Worm (Caenorhabditis elegans) whole organism, L1 larva: ENCODE measurements around the gene trx-2.

Source experiments
- C04F5.9 ChIP-seq: sonication (generic microtip); optimal IDR thresholded peaks from 2 replicates; lab custom pipeline; 2016; ENCODE audit warnings: missing genetic modification characterization, missing compliant biosample characterization
- C16A3.4 ChIP-seq: fragments of 150-350 bp; optimal IDR thresholded peaks from 2 replicates; lab custom pipeline; 2014; ENCODE audit warnings: missing biosample characterization, missing genetic modification characterization
- C34B4.2 ChIP-seq: sonication (generic microtip); optimal IDR thresholded peaks from 2 replicates; lab custom pipeline; 2017; ENCODE audit warnings: mild to moderate bottlenecking, missing genetic modification characterization, missing compliant biosample characterization
- alr-1 ChIP-seq: fragments of 200-800 bp; sonication (Bioruptor generic); optimal IDR thresholded peaks from 2 replicates; lab custom pipeline; 2018; ENCODE audit warnings: borderline replicate concordance, mild to moderate bottlenecking, missing genetic modification characterization, missing compliant biosample characterization
- aly-2 ChIP-seq: fragments of 150-350 bp; optimal IDR thresholded peaks from 2 replicates; lab custom pipeline; 2014; ENCODE audit warnings: missing biosample characterization, missing genetic modification characterization
- ama-1 ChIP-seq: fragments of 150-350 bp; optimal IDR thresholded peaks from 2 replicates; lab custom pipeline; 2014
- ceh-8 ChIP-seq: fragments of 200-800 bp; sonication (Bioruptor generic); optimal IDR thresholded peaks from 2 replicates; lab custom pipeline; 2018; ENCODE audit warnings: mild to moderate bottlenecking, missing genetic modification characterization, moderate library complexity, missing compliant biosample characterization
- ceh-82 ChIP-seq, 3 experiments: fragments of 150-350 bp in 1 of 3; sonication (generic microtip) in 2 of 3; optimal IDR thresholded peaks; 2 replicates each; lab custom pipeline; 2014 to 2017; ENCODE audit warnings: missing biosample characterization in 3 of 3, missing genetic modification characterization in 3 of 3
- ceh-88 ChIP-seq: fragments of 200-800 bp; sonication (Bioruptor generic); IDR thresholded peaks from 2 replicates; pipeline ENCODE4 v1.3.6; 2022; ENCODE audit warnings: missing genetic modification characterization, missing compliant biosample characterization
- dpl-1 ChIP-seq, 3 experiments: fragments of 150-350 bp in 2 of 3; sonication (generic microtip) in 1 of 3; optimal IDR thresholded peaks; 2 replicates each; lab custom pipeline; 2014 to 2017; ENCODE audit warnings: missing biosample characterization in 3 of 3, missing genetic modification characterization in 3 of 3, missing genetic modification reagents in 3 of 3
- dsc-1 ChIP-seq: sonication (generic microtip); optimal IDR thresholded peaks from 2 replicates; lab custom pipeline; 2016; ENCODE audit warnings: mild to moderate bottlenecking, missing genetic modification characterization, missing compliant biosample characterization
- efl-3 ChIP-seq: fragments of 200-800 bp; sonication (Bioruptor generic); optimal IDR thresholded peaks from 2 replicates; lab custom pipeline; 2018; ENCODE audit warnings: mild to moderate bottlenecking, missing genetic modification characterization, missing compliant biosample characterization
- egl-13 ChIP-seq: sonication (generic microtip); optimal IDR thresholded peaks from 2 replicates; lab custom pipeline; 2016; ENCODE audit warnings: missing genotype, missing genetic modification reagents, missing genetic modification characterization, missing compliant biosample characterization
- egl-27 ChIP-seq, 2 experiments: fragments of 150-350 bp in 1 of 2; sonication (generic microtip); optimal IDR thresholded peaks; 3 replicates each; lab custom pipeline; 2017 to 2018; ENCODE audit warnings: missing biosample characterization in 2 of 2, missing genetic modification characterization in 2 of 2, missing genetic modification reagents in 2 of 2
- elt-2 ChIP-seq: sonication (generic microtip); optimal IDR thresholded peaks from 2 replicates; lab custom pipeline; 2016; ENCODE audit warnings: missing genetic modification characterization, mild to moderate bottlenecking, inconsistent platforms, missing compliant biosample characterization, missing genetic modification reagents
- elt-3 ChIP-seq, 6 experiments: fragments of 150-350 bp in 1 of 6; sonication (generic microtip); optimal IDR thresholded peaks; 2 replicates each; lab custom pipeline; 2017 to 2018; ENCODE audit warnings: missing biosample characterization in 6 of 6, missing genetic modification characterization in 6 of 6, inconsistent platforms in 1 of 6
- ets-5 ChIP-seq: fragments of 200-800 bp; sonication (Bioruptor generic); IDR thresholded peaks from 2 replicates; pipeline ENCODE4 v1.3.6; 2022; ENCODE audit warnings: missing genetic modification characterization, missing compliant biosample characterization
- fkh-10 ChIP-seq: sonication (generic microtip); optimal IDR thresholded peaks from 2 replicates; lab custom pipeline; 2017; ENCODE audit warnings: missing biosample characterization, missing genetic modification reagents, missing genetic modification characterization
- fkh-4 ChIP-seq: sonication (generic microtip); optimal IDR thresholded peaks from 2 replicates; lab custom pipeline; 2016; ENCODE audit warnings: missing compliant biosample characterization, missing genetic modification characterization, borderline replicate concordance
- fos-1 ChIP-seq: fragments of 150-350 bp; optimal IDR thresholded peaks from 2 replicates; lab custom pipeline; 2014; ENCODE audit warnings: missing biosample characterization, missing genetic modification characterization
- grh-1 ChIP-seq: fragments of 200-800 bp; sonication (Bioruptor generic); IDR thresholded peaks from 2 replicates; pipeline ENCODE4 v1.3.6; 2022; ENCODE audit warnings: missing genetic modification reagents, missing genetic modification characterization, missing compliant biosample characterization
- hpl-2 ChIP-seq: fragments of 150-350 bp; optimal IDR thresholded peaks from 2 replicates; lab custom pipeline; 2014; ENCODE audit warnings: missing biosample characterization, missing genetic modification reagents, missing genetic modification characterization
- irx-1 ChIP-seq: sonication (generic microtip); optimal IDR thresholded peaks from 2 replicates; lab custom pipeline; 2016; ENCODE audit warnings: missing genetic modification characterization, missing compliant biosample characterization
- isw-1 ChIP-seq: fragments of 200-800 bp; sonication (Bioruptor generic); IDR thresholded peaks from 2 replicates; pipeline ENCODE4 v1.3.6; 2022; ENCODE audit warnings: missing genetic modification characterization, missing compliant biosample characterization
- jun-1 ChIP-seq: fragments of 150-350 bp; optimal IDR thresholded peaks from 2 replicates; lab custom pipeline; 2014; ENCODE audit warnings: missing biosample characterization, missing genetic modification reagents, missing genetic modification characterization
- lin-15B ChIP-seq: fragments of 150-350 bp; sonication (generic microtip); optimal IDR thresholded peaks from 3 replicates; lab custom pipeline; 2014; ENCODE audit warnings: missing biosample characterization, missing genetic modification characterization
- lin-35 ChIP-seq, 2 experiments: fragments of 150-350 bp; optimal IDR thresholded peaks; 2 replicates each; lab custom pipeline; 2014; ENCODE audit warnings: missing biosample characterization in 2 of 2, missing genetic modification characterization in 2 of 2, missing genetic modification reagents in 2 of 2
- lir-3 ChIP-seq: sonication (generic microtip); optimal IDR thresholded peaks from 2 replicates; lab custom pipeline; 2016; ENCODE audit warnings: mild to moderate bottlenecking, missing genetic modification characterization, moderate library complexity, missing compliant biosample characterization; ENCODE audit not compliant: poor library complexity
- lsy-2 ChIP-seq, 2 experiments: fragments of 150-350 bp; optimal IDR thresholded peaks; 2 replicates each; lab custom pipeline; 2014; ENCODE audit warnings: missing biosample characterization in 2 of 2, missing genetic modification characterization in 2 of 2
- mdl-1 ChIP-seq, 2 experiments: fragments of 150-350 bp; optimal IDR thresholded peaks; 2 replicates each; lab custom pipeline; 2014 to 2017; ENCODE audit warnings: missing biosample characterization in 2 of 2, missing genetic modification characterization in 2 of 2, inconsistent platforms in 1 of 2
- mef-2 ChIP-seq: fragments of 150-350 bp; optimal IDR thresholded peaks from 2 replicates; lab custom pipeline; 2014; ENCODE audit warnings: missing biosample characterization, missing genetic modification characterization
- mep-1 ChIP-seq: fragments of 150-350 bp; optimal IDR thresholded peaks from 2 replicates; lab custom pipeline; 2014; ENCODE audit warnings: missing biosample characterization, missing genetic modification characterization
- nhr-12 ChIP-seq: sonication (generic microtip); optimal IDR thresholded peaks from 2 replicates; lab custom pipeline; 2017; ENCODE audit warnings: missing biosample characterization, missing genetic modification characterization
- nhr-19 ChIP-seq: fragments of 200-800 bp; sonication (Bioruptor generic); conservative IDR thresholded peaks from 2 replicates; pipeline ENCODE4 v1.3.6; 2022; ENCODE audit warnings: missing genetic modification characterization, missing compliant biosample characterization
- nhr-237 ChIP-seq: fragments of 150-350 bp; optimal IDR thresholded peaks from 2 replicates; lab custom pipeline; 2014; ENCODE audit warnings: missing biosample characterization, missing genetic modification characterization
- nhr-28 ChIP-seq: fragments of 150-350 bp; optimal IDR thresholded peaks from 2 replicates; lab custom pipeline; 2014; ENCODE audit warnings: missing biosample characterization, missing genetic modification characterization
- nhr-76 ChIP-seq: sonication (generic microtip); optimal IDR thresholded peaks from 2 replicates; lab custom pipeline; 2017; ENCODE audit warnings: missing biosample characterization, missing genetic modification characterization
- nhr-77 ChIP-seq: fragments of 150-350 bp; optimal IDR thresholded peaks from 2 replicates; lab custom pipeline; 2014; ENCODE audit warnings: missing biosample characterization, missing genetic modification characterization
- nhr-85 ChIP-seq: sonication (generic microtip); peaks from one replicate; lab custom pipeline; 2016; ENCODE audit warnings: missing genetic modification characterization, inconsistent platforms, missing compliant biosample characterization
- nhr-90 ChIP-seq: sonication (generic microtip); optimal IDR thresholded peaks from 2 replicates; lab custom pipeline; 2016; ENCODE audit warnings: mild to moderate bottlenecking, missing genetic modification characterization, missing compliant biosample characterization; ENCODE audit not compliant: poor library complexity
- pax-3 ChIP-seq: fragments of 200-800 bp; sonication (Bioruptor generic); optimal IDR thresholded peaks from 2 replicates; lab custom pipeline; 2018; ENCODE audit warnings: mild to moderate bottlenecking, missing genetic modification characterization, moderate library complexity, missing compliant biosample characterization
- pqm-1 ChIP-seq: sonication (generic microtip); optimal IDR thresholded peaks from 3 replicates; lab custom pipeline; 2017; ENCODE audit warnings: missing biosample characterization, missing genetic modification characterization
- rnt-1 ChIP-seq: sonication (generic microtip); optimal IDR thresholded peaks from 2 replicates; lab custom pipeline; 2016; ENCODE audit warnings: mild to moderate bottlenecking, missing genetic modification characterization, moderate library complexity, missing compliant biosample characterization
- snu-23 ChIP-seq: sonication (generic microtip); optimal IDR thresholded peaks from 2 replicates; lab custom pipeline; 2016; ENCODE audit warnings: missing genetic modification characterization, missing compliant biosample characterization
- sox-4 ChIP-seq: sonication (generic microtip); optimal IDR thresholded peaks from 2 replicates; lab custom pipeline; 2016; ENCODE audit warnings: missing genetic modification characterization, missing compliant biosample characterization
- sptf-1 ChIP-seq: fragments of 150-350 bp; optimal IDR thresholded peaks from 2 replicates; lab custom pipeline; 2014; ENCODE audit warnings: missing biosample characterization, missing genetic modification characterization
- tbx-2 ChIP-seq: sonication (generic microtip); optimal IDR thresholded peaks from 2 replicates; lab custom pipeline; 2016; ENCODE audit warnings: missing genetic modification characterization, missing compliant biosample characterization
- unc-130 ChIP-seq: fragments of 150-350 bp; optimal IDR thresholded peaks from 2 replicates; lab custom pipeline; 2017; ENCODE audit warnings: missing biosample characterization, missing genetic modification characterization, inconsistent platforms
- unc-86 ChIP-seq: sonication (generic microtip); optimal IDR thresholded peaks from 2 replicates; lab custom pipeline; 2016; ENCODE audit warnings: missing genetic modification characterization, missing compliant biosample characterization
- unc-98 ChIP-seq: fragments of 200-800 bp; sonication (Bioruptor generic); IDR thresholded peaks from 2 replicates; pipeline ENCODE4 v1.3.6; 2022; ENCODE audit warnings: missing genetic modification characterization, missing compliant biosample characterization
- xbp-1 ChIP-seq: sonication (generic microtip); optimal IDR thresholded peaks from 2 replicates; lab custom pipeline; 2016; ENCODE audit warnings: missing genetic modification characterization, missing compliant biosample characterization
- zip-4 ChIP-seq: fragments of 200-800 bp; sonication (Bioruptor generic); optimal IDR thresholded peaks from 2 replicates; lab custom pipeline; 2018; ENCODE audit warnings: mild to moderate bottlenecking, missing genetic modification characterization, moderate library complexity, missing compliant biosample characterization
- ztf-4 ChIP-seq: fragments of 150-350 bp; optimal IDR thresholded peaks from 2 replicates; lab custom pipeline; 2014; ENCODE audit warnings: missing biosample characterization, missing genetic modification characterization

The trx-2 gene

DNA sequence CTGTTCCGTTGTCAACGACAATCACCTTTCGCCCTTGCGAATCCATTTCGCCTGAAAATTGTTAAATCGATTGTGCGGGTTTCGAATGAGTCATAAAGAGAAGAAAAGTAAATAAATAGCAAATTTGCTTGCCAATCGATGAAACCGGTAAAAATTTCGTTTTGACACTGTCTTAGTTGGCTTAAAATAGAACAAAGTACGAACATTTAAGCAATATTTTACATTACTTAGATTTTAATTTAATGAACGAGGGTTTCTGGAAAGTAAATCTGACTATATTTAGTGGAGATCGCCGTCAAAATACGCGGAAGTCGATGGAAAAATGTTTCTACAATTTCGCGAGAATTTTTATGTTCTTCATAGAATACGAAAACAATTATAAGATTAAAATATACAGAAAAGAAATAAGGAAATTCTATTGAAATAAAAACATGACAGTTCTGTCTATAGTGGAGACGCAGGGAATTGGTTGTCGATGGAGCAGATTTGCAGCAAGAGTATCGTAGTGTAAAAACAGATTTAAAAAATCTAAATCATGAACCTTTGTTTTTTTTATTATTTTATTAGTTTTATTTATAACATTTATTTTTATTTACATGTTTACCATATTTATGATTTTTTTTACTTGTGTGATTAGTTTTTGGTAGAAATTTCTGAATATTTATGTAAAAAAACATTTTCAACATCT, 24.0 kb downstream of the trx-2 start, which contains the start of gene arx-2:
Gene arx-2, minus strand, starts transcription at position 51 of the 688 bp plus-strand sequence.
- TF ChIP-seq lir-3 (tag; lab: Kevin White, UChicago) (no peak), grh-1 (no peak), isw-1 (GFP tag; lab: Robert Waterston, UW) (no peak), pax-3 (no peak), unc-86 (tag; lab: Kevin White, UChicago) (no peak), xbp-1 (tag; lab: Kevin White, UChicago) (no peak), fkh-4 (tag; lab: Kevin White, UChicago) (no peak), ceh-8 (no peak), lin-35 (GFP tag; optimal IDR thresholded peaks at IDR 0.05; lab: Kevin White, UChicago) (peak; percentile 32 to 39), C16A3.4 (peak; percentile 68), rnt-1 (tag; lab: Kevin White, UChicago) (peak; percentile 16), egl-13 (tag; lab: Kevin White, UChicago) (no peak), mdl-1 (tag; optimal IDR thresholded peaks at IDR 0.05; lab: Kevin White, UChicago) (no peak), ets-5 (GFP tag; lab: Robert Waterston, UW) (no peak), elt-2 (tag; lab: Kevin White, UChicago) (no peak), sptf-1 (tag; lab: Kevin White, UChicago) (no peak), dpl-1 (GFP tag; optimal IDR thresholded peaks at IDR 0.05; lab: Kevin White, UChicago) (peak in 1 of 3 experiments; percentile 64), tbx-2 (tag; lab: Kevin White, UChicago) (no peak), nhr-12 (tag; lab: Kevin White, UChicago) (no peak), ceh-82 (tag; optimal IDR thresholded peaks at IDR 0.05; lab: Kevin White, UChicago) (peak in 1 of 3 experiments; percentile 30), ztf-4 (tag; lab: Kevin White, UChicago) (no peak), aly-2 (tag; lab: Kevin White, UChicago) (no peak), ama-1 (no peak), alr-1 (tag; lab: Kevin White, UChicago) (no peak), zip-4 (GFP tag; lab: Kevin White, UChicago) (no peak), nhr-28 (tag; lab: Kevin White, UChicago) (no peak), C34B4.2 (tag; lab: Kevin White, UChicago) (no peak), sox-4 (tag; lab: Kevin White, UChicago) (no peak), snu-23 (peak; percentile 36), mef-2 (tag; lab: Kevin White, UChicago) (no peak), irx-1 (tag; lab: Kevin White, UChicago) (no peak), nhr-19 (GFP tag; lab: Robert Waterston, UW) (no peak), nhr-90 (tag; lab: Kevin White, UChicago) (no peak), dsc-1 (no peak), elt-3 (tag; optimal IDR thresholded peaks at IDR 0.05; lab: Kevin White, UChicago) (peak in 1 of 6 experiments; percentile 26), lsy-2 (tag; optimal IDR thresholded peaks at IDR 0.05; lab: Kevin White, UChicago) (peak; percentile 32 to 68), C04F5.9 (no peak), jun-1 (tag; lab: Kevin White, UChicago) (no peak), nhr-77 (tag; lab: Kevin White, UChicago) (no peak), nhr-76 (no peak), unc-130 (peak; percentile 59), fkh-10 (GFP tag; lab: Kevin White, UChicago) (no peak), fos-1 (tag; lab: Kevin White, UChicago) (no peak), pqm-1 (tag; lab: Kevin White, UChicago) (no peak), mep-1 (peak; percentile 58), unc-98 (GFP tag; lab: Robert Waterston, UW) (no peak), nhr-85 (tag; lab: Kevin White, UChicago) (peak; percentile 16), efl-3 (GFP tag; lab: Kevin White, UChicago) (no peak), nhr-237 (no peak), egl-27 (tag; optimal IDR thresholded peaks at IDR 0.05; lab: Kevin White, UChicago) (no peak), hpl-2 (GFP tag; lab: Kevin White, UChicago) (no peak), lin-15B (peak; percentile 54), ceh-88 (GFP tag; lab: Robert Waterston, UW) (no peak)
